Worm (Caenorhabditis elegans) whole organism, young adult: ENCODE measurements around the gene bbln-1.
A peak's percentile ranks its signal among the peaks of the same experiment; 100 is the strongest.

Experiments
- B0336.3 ChIP-seq: fragments of 200-800 bp; sonication (Bioruptor generic); IDR thresholded peaks from 2 replicates; pipeline ENCODE4 v1.3.6; 2022; ENCODE audit warnings: missing genetic modification characterization, missing compliant biosample characterization
- C17E4.6 ChIP-seq: fragments of 200-800 bp; sonication (Bioruptor generic); IDR thresholded peaks from 2 replicates; pipeline ENCODE4 v1.3.6; 2022; ENCODE audit warnings: missing genetic modification reagents, missing genetic modification characterization, missing compliant biosample characterization
- K11D2.4 ChIP-seq: fragments of 200-800 bp; sonication (Bioruptor generic); IDR thresholded peaks from 2 replicates; pipeline ENCODE4 v1.3.6; 2022; ENCODE audit warnings: missing genetic modification reagents, missing genetic modification characterization, missing compliant biosample characterization
- K12H6.12 ChIP-seq: fragments of 200-800 bp; sonication (Bioruptor generic); optimal IDR thresholded peaks from 2 replicates; lab custom pipeline; 2018; ENCODE audit warnings: mild to moderate bottlenecking, missing genetic modification characterization, missing compliant biosample characterization
- T07F8.4 ChIP-seq: sonication (generic microtip); optimal IDR thresholded peaks from 2 replicates; lab custom pipeline; 2016; ENCODE audit warnings: mild to moderate bottlenecking, missing genetic modification characterization, moderate library complexity, missing compliant biosample characterization
- Y53F4B.3 ChIP-seq: fragments of 200-800 bp; sonication (Bioruptor generic); IDR thresholded peaks from 2 replicates; pipeline ENCODE4 v1.3.6; 2022; ENCODE audit warnings: missing genetic modification reagents, missing genetic modification characterization, missing compliant biosample characterization
- Y53G8AR.9 ChIP-seq: fragments of 200-800 bp; sonication (Bioruptor generic); conservative IDR thresholded peaks from 2 replicates; pipeline ENCODE4 v1.3.6; 2022; ENCODE audit warnings: missing genetic modification reagents, missing genetic modification characterization, missing compliant biosample characterization
- Y67H2A.10 ChIP-seq: fragments of 200-800 bp; sonication (Bioruptor generic); conservative IDR thresholded peaks from 2 replicates; pipeline ENCODE4 v1.3.6; 2022; ENCODE audit warnings: missing genetic modification reagents, missing genetic modification characterization, missing compliant biosample characterization
- attf-5 ChIP-seq: fragments of 200-800 bp; sonication (Bioruptor generic); optimal IDR thresholded peaks from 2 replicates; lab custom pipeline; 2018; ENCODE audit warnings: mild to moderate bottlenecking, missing genetic modification characterization, missing compliant biosample characterization
- bed-1 ChIP-seq: fragments of 200-800 bp; sonication (Bioruptor generic); IDR thresholded peaks from 2 replicates; pipeline ENCODE4 v1.3.6; 2022; ENCODE audit warnings: missing genetic modification reagents, missing genetic modification characterization, missing compliant biosample characterization
- bed-2 ChIP-seq: fragments of 200-800 bp; sonication (Bioruptor generic); IDR thresholded peaks from 2 replicates; pipeline ENCODE4 v1.3.6; 2022; ENCODE audit warnings: missing genetic modification reagents, missing genetic modification characterization, missing compliant biosample characterization
- cebp-1 ChIP-seq, 2 experiments: fragments of 200-800 bp in 1 of 2; sonication (Bioruptor generic) in 1 of 2; sonication (generic microtip) in 1 of 2; IDR thresholded peaks in 1 of 2; optimal IDR thresholded peaks in 1 of 2; 2 replicates each; pipeline versions ENCODE4 v1.3.6 to Lab custom; 2017 to 2022; ENCODE audit warnings: missing compliant biosample characterization in 2 of 2, missing genetic modification characterization in 2 of 2, mild to moderate bottlenecking in 1 of 2, missing genetic modification reagents in 1 of 2, moderate library complexity in 1 of 2
- cebp-2 ChIP-seq: fragments of 200-800 bp; sonication (Bioruptor generic); IDR thresholded peaks from 2 replicates; pipeline ENCODE4 v1.3.6; 2022; ENCODE audit warnings: missing genetic modification characterization, missing compliant biosample characterization
- ceh-27 ChIP-seq: fragments of 200-800 bp; sonication (Bioruptor generic); optimal IDR thresholded peaks from 2 replicates; lab custom pipeline; 2018; ENCODE audit warnings: mild to moderate bottlenecking, missing genetic modification characterization, moderate library complexity, missing compliant biosample characterization
- ceh-79 ChIP-seq: sonication (generic microtip); optimal IDR thresholded peaks from 2 replicates; lab custom pipeline; 2017; ENCODE audit warnings: mild to moderate bottlenecking, missing genetic modification characterization, missing compliant biosample characterization
- dox-1 ChIP-seq: fragments of 200-800 bp; sonication (Bioruptor generic); IDR thresholded peaks from 2 replicates; pipeline ENCODE4 v1.3.6; 2022; ENCODE audit warnings: missing genetic modification reagents, missing genetic modification characterization, missing compliant biosample characterization
- dpl-1 ChIP-seq: fragments of 150-350 bp; optimal IDR thresholded peaks from 2 replicates; lab custom pipeline; 2014; ENCODE audit warnings: missing biosample characterization, missing genetic modification reagents, missing genetic modification characterization
- egl-44 ChIP-seq: fragments of 200-800 bp; sonication (Bioruptor generic); IDR thresholded peaks from 2 replicates; pipeline ENCODE4 v1.3.6; 2022; ENCODE audit warnings: missing genetic modification reagents, missing genetic modification characterization, missing compliant biosample characterization
- egrh-3 ChIP-seq: fragments of 200-800 bp; sonication (Bioruptor generic); IDR thresholded peaks from 2 replicates; pipeline ENCODE4 v1.3.6; 2022; ENCODE audit warnings: missing genetic modification reagents, missing genetic modification characterization, missing compliant biosample characterization
- ets-4 ChIP-seq: fragments of 200-800 bp; sonication (Bioruptor generic); optimal IDR thresholded peaks from 2 replicates; lab custom pipeline; 2018; ENCODE audit warnings: mild to moderate bottlenecking, missing genetic modification characterization, missing compliant biosample characterization
- hmg-1.2 ChIP-seq: fragments of 200-800 bp; sonication (Bioruptor generic); IDR thresholded peaks from 2 replicates; pipeline ENCODE4 v1.3.6; 2022; ENCODE audit warnings: missing genetic modification reagents, missing genetic modification characterization, missing compliant biosample characterization
- let-526 ChIP-seq: fragments of 200-800 bp; sonication (Bioruptor generic); IDR thresholded peaks from 2 replicates; pipeline ENCODE4 v1.3.6; 2022; ENCODE audit warnings: missing genetic modification reagents, missing genetic modification characterization, missing compliant biosample characterization
- let-607 ChIP-seq, 2 experiments: fragments of 200-800 bp in 1 of 2; sonication (Bioruptor generic) in 1 of 2; sonication (generic microtip) in 1 of 2; optimal IDR thresholded peaks; 2 replicates each; lab custom pipeline; 2016 to 2018; ENCODE audit warnings: mild to moderate bottlenecking in 2 of 2, missing compliant biosample characterization in 2 of 2, missing genetic modification characterization in 2 of 2, moderate library complexity in 2 of 2, missing genotype in 1 of 2
- lin-26 ChIP-seq: fragments of 200-800 bp; sonication (Bioruptor generic); IDR thresholded peaks from 2 replicates; pipeline ENCODE4 v1.3.6; 2022; ENCODE audit warnings: missing genetic modification reagents, missing genetic modification characterization, missing compliant biosample characterization
- madf-6 ChIP-seq: fragments of 200-800 bp; sonication (Bioruptor generic); IDR thresholded peaks from 2 replicates; pipeline ENCODE4 v1.3.6; 2022; ENCODE audit warnings: missing genetic modification reagents, missing genetic modification characterization, missing compliant biosample characterization
- mcd-1 ChIP-seq: fragments of 200-800 bp; sonication (Bioruptor generic); IDR thresholded peaks from 2 replicates; pipeline ENCODE4 v1.3.6; 2022; ENCODE audit warnings: missing genetic modification reagents, missing genetic modification characterization, missing compliant biosample characterization
- nfyb-1 ChIP-seq: fragments of 200-800 bp; sonication (Bioruptor generic); IDR thresholded peaks from 2 replicates; pipeline ENCODE4 v1.3.6; 2022; ENCODE audit warnings: missing genetic modification reagents, missing genetic modification characterization, missing compliant biosample characterization
- nhr-80 ChIP-seq: sonication (generic microtip); optimal IDR thresholded peaks from 2 replicates; lab custom pipeline; 2016; ENCODE audit warnings: missing genetic modification characterization, missing compliant biosample characterization
- pha-4 ChIP-seq: fragments of 150-350 bp; sonication (generic microtip); optimal IDR thresholded peaks from 2 replicates; lab custom pipeline; 2014; ENCODE audit warnings: missing biosample characterization, missing genetic modification reagents, missing genetic modification characterization
- xnd-1 ChIP-seq: sonication (generic microtip); optimal IDR thresholded peaks from 2 replicates; lab custom pipeline; 2016; ENCODE audit warnings: missing genotype, missing genetic modification reagents, missing genetic modification characterization, missing compliant biosample characterization
- zfh-2 ChIP-seq: fragments of 200-800 bp; sonication (Bioruptor generic); conservative IDR thresholded peaks from 2 replicates; pipeline ENCODE4 v1.3.6; 2022; ENCODE audit warnings: missing genetic modification reagents, missing genetic modification characterization, missing compliant biosample characterization
- ztf-26 ChIP-seq: sonication (generic microtip); optimal IDR thresholded peaks from 2 replicates; lab custom pipeline; 2017; ENCODE audit warnings: missing genetic modification characterization, missing compliant biosample characterization
- ztf-6 ChIP-seq: fragments of 200-800 bp; sonication (Bioruptor generic); IDR thresholded peaks from 2 replicates; pipeline ENCODE4 v1.3.6; 2022; ENCODE audit warnings: missing genetic modification reagents, missing genetic modification characterization, missing compliant biosample characterization

Gene bbln-1

ce11 chrX:3106137-3106536 is 46.1 kb downstream of the bbln-1 start, which contains the start of gene K10B3.5 (continued):
- TF ChIP-seq K11D2.4: 0 out of 2 replicates have a peak, but pooled peaks have one; percentile 27
- TF ChIP-seq mcd-1 (GFP tag; lab: Robert Waterston, UW): peak; percentile 93
- no peak for TF ChIP-seq nfyb-1 (GFP tag; lab: Robert Waterston, UW)
- TF ChIP-seq cebp-1 (GFP tag; IDR thresholded peaks at IDR 0.05; lab: Robert Waterston, UW): no peak
- peak; percentile 59 for TF ChIP-seq cebp-1 (tag; optimal IDR thresholded peaks at IDR 0.05; lab: Kevin White, UChicago)
- TF ChIP-seq pha-4 (tag; lab: Kevin White, UChicago): peak; percentile 44
- peak; percentile 9 for TF ChIP-seq ztf-26
- peak; percentile 15; the same call in 1 of the 2 replicates for TF ChIP-seq madf-6 (GFP tag; lab: Robert Waterston, UW)
- peak; percentile 51 for TF ChIP-seq dpl-1 (GFP tag; lab: Kevin White, UChicago)
- TF ChIP-seq lin-26 (GFP tag; lab: Robert Waterston, UW): no peak
- no peak for TF ChIP-seq Y67H2A.10 (GFP tag; lab: Robert Waterston, UW)

- TF ChIP-seq cebp-1 (GFP tag; IDR thresholded peaks at IDR 0.05; lab: Robert Waterston, UW): no peak
- peak; percentile 12 for TF ChIP-seq cebp-1 (tag; optimal IDR thresholded peaks at IDR 0.05; lab: Kevin White, UChicago)
- no peak for TF ChIP-seq bed-1
- peak; percentile 58 for TF ChIP-seq dox-1
- no peak for TF ChIP-seq Y53F4B.3 (GFP tag; lab: Robert Waterston, UW)
- TF ChIP-seq nhr-80 (tag; lab: Kevin White, UChicago): peak; percentile 29
- TF ChIP-seq attf-5 (GFP tag; lab: Kevin White, UChicago): no peak
- peak; percentile 84 for TF ChIP-seq zfh-2
- peak; percentile 32 for TF ChIP-seq ceh-27 (GFP tag; lab: Kevin White, UChicago)
- TF ChIP-seq egrh-3: no peak; the same call in 1 of the 2 replicates
- no peak for TF ChIP-seq xnd-1 (tag; lab: Kevin White, UChicago)
- no peak for TF ChIP-seq C17E4.6 (GFP tag; lab: Robert Waterston, UW)
- TF ChIP-seq B0336.3: peak; percentile 33; the same call in 1 of the 2 replicates
- TF ChIP-seq K12H6.12 (tag; lab: Kevin White, UChicago): no peak
- no peak for TF ChIP-seq cebp-2
- TF ChIP-seq hmg-1.2 (GFP tag; lab: Robert Waterston, UW): peak; percentile 8; the same call in 1 of the 2 replicates
- TF ChIP-seq egl-44 (GFP tag; lab: Robert Waterston, UW): no peak
- TF ChIP-seq nfyb-1 (GFP tag; lab: Robert Waterston, UW): peak; percentile 51; the same call in 1 of the 2 replicates
- TF ChIP-seq ztf-6 (GFP tag; lab: Robert Waterston, UW): no peak
- no peak for TF ChIP-seq T07F8.4 (tag; lab: Kevin White, UChicago)
- TF ChIP-seq ets-4 (GFP tag; lab: Kevin White, UChicago): no peak
- peak; percentile 52; the same call in 1 of the 2 replicates for TF ChIP-seq mcd-1 (GFP tag; lab: Robert Waterston, UW)
- TF ChIP-seq Y53G8AR.9 (GFP tag; lab: Robert Waterston, UW): no peak
- TF ChIP-seq let-607 (tag; optimal IDR thresholded peaks at IDR 0.05; lab: Kevin White, UChicago): peak; percentile 33 to 39
- TF ChIP-seq ceh-79 (tag; lab: Kevin White, UChicago): no peak
- TF ChIP-seq, all 124 proteins: peak for 10
Observed at ce11 chrX:3102817-3103216, 49.4 kb downstream of the bbln-1 start.

ce11 chrX:3102165-3102564 is 50.1 kb downstream of the bbln-1 start, which contains the start of gene ztf-13:
Gene ztf-13, minus strand, starts transcription at chrX:3102175.
- TF ChIP-seq bed-2 (GFP tag; lab: Robert Waterston, UW): no peak
- no peak for TF ChIP-seq cebp-1 (GFP tag; IDR thresholded peaks at IDR 0.05; lab: Robert Waterston, UW)
- TF ChIP-seq cebp-1 (tag; optimal IDR thresholded peaks at IDR 0.05; lab: Kevin White, UChicago): peak; percentile 27
- no peak for TF ChIP-seq K11D2.4
- TF ChIP-seq nhr-80 (tag; lab: Kevin White, UChicago): peak; percentile 0
- no peak for TF ChIP-seq let-526 (GFP tag; lab: Robert Waterston, UW)
- TF ChIP-seq pha-4 (tag; lab: Kevin White, UChicago): peak; percentile 6
